Worm (Caenorhabditis elegans) whole organism, L2 larva: ENCODE measurements around the gene rmif-2.
"Not testable (repeated sequence)": the region's sequence is repeated elsewhere in the genome, so short reads cannot be mapped to it uniquely, and the experiment has no call there.

Experiments
- C34F6.9 ChIP-seq: fragments of 150-350 bp; optimal IDR thresholded peaks from 2 replicates; lab custom pipeline; 2014; ENCODE audit warnings: missing biosample characterization, missing genetic modification characterization
- F13H6.1 ChIP-seq: sonication (generic microtip); optimal IDR thresholded peaks from 2 replicates; lab custom pipeline; 2016; ENCODE audit warnings: missing genetic modification characterization, missing compliant biosample characterization
- R02D3.7 ChIP-seq: fragments of 150-350 bp; optimal IDR thresholded peaks from 2 replicates; lab custom pipeline; 2014; ENCODE audit warnings: missing biosample characterization, missing genetic modification characterization
- Y55F3AM.14 ChIP-seq: fragments of 200-800 bp; sonication (Bioruptor generic); optimal IDR thresholded peaks from 2 replicates; lab custom pipeline; 2018; ENCODE audit warnings: mild to moderate bottlenecking, missing genetic modification characterization, missing compliant biosample characterization
- ZK546.5 ChIP-seq: sonication (generic microtip); optimal IDR thresholded peaks from 2 replicates; lab custom pipeline; 2017; ENCODE audit warnings: missing biosample characterization, missing genetic modification characterization
- aly-2 ChIP-seq: fragments of 150-350 bp; optimal IDR thresholded peaks from 2 replicates; lab custom pipeline; 2014; ENCODE audit warnings: missing biosample characterization, missing genetic modification characterization
- ama-1 ChIP-seq: fragments of 150-350 bp; optimal IDR thresholded peaks from 2 replicates; lab custom pipeline; 2018; ENCODE audit warnings: inconsistent platforms
- blmp-1 ChIP-seq: sonication (generic microtip); optimal IDR thresholded peaks from 2 replicates; lab custom pipeline; 2017; ENCODE audit warnings: missing genetic modification characterization, mild to moderate bottlenecking, missing compliant biosample characterization, antibody characterized with exemption, moderate library complexity; ENCODE audit not compliant: insufficient read depth
- ceh-16 ChIP-seq: fragments of 150-350 bp; optimal IDR thresholded peaks from 2 replicates; lab custom pipeline; 2014; ENCODE audit warnings: missing biosample characterization, missing genetic modification characterization
- ceh-82 ChIP-seq: fragments of 150-350 bp; optimal IDR thresholded peaks from 2 replicates; lab custom pipeline; 2014; ENCODE audit warnings: missing biosample characterization, missing genetic modification characterization
- dmd-4 ChIP-seq: sonication (generic microtip); optimal IDR thresholded peaks from 2 replicates; lab custom pipeline; 2017; ENCODE audit warnings: missing biosample characterization, missing genetic modification characterization
- egl-27 ChIP-seq: sonication (generic microtip); optimal IDR thresholded peaks from 3 replicates; lab custom pipeline; 2017; ENCODE audit warnings: missing biosample characterization, missing genetic modification reagents, missing genetic modification characterization
- elt-1 ChIP-seq: fragments of 150-350 bp; optimal IDR thresholded peaks from 2 replicates; lab custom pipeline; 2014; ENCODE audit warnings: missing biosample characterization, missing genetic modification characterization
- elt-3 ChIP-seq: sonication (generic microtip); optimal IDR thresholded peaks from 2 replicates; lab custom pipeline; 2017; ENCODE audit warnings: missing biosample characterization, missing genetic modification characterization
- fos-1 ChIP-seq: fragments of 150-350 bp; optimal IDR thresholded peaks from 2 replicates; lab custom pipeline; 2014; ENCODE audit warnings: missing biosample characterization, missing genetic modification characterization
- gmeb-1 ChIP-seq: fragments of 150-350 bp; optimal IDR thresholded peaks from 2 replicates; lab custom pipeline; 2014; ENCODE audit warnings: missing biosample characterization, missing genetic modification characterization
- lin-11 ChIP-seq: fragments of 150-350 bp; sonication (generic microtip); optimal IDR thresholded peaks from 2 replicates; lab custom pipeline; 2014; ENCODE audit warnings: missing biosample characterization, missing genetic modification characterization, inconsistent platforms, mixed read lengths
- lin-13 ChIP-seq: fragments of 150-350 bp; optimal IDR thresholded peaks from 2 replicates; lab custom pipeline; 2014; ENCODE audit warnings: missing biosample characterization, missing genetic modification reagents, missing genetic modification characterization
- lin-39 ChIP-seq: fragments of 150-350 bp; optimal IDR thresholded peaks from 2 replicates; lab custom pipeline; 2014; ENCODE audit warnings: missing biosample characterization, missing genetic modification reagents, missing genetic modification characterization
- mab-5 ChIP-seq: fragments of 150-350 bp; optimal IDR thresholded peaks from 2 replicates; lab custom pipeline; 2014; ENCODE audit warnings: missing biosample characterization, missing genetic modification characterization
- mbf-1 ChIP-seq: sonication (generic microtip); optimal IDR thresholded peaks from 2 replicates; lab custom pipeline; 2017; ENCODE audit warnings: missing biosample characterization, missing genetic modification characterization
- mdl-1 ChIP-seq, 2 experiments: fragments of 150-350 bp in 1 of 2; sonication (generic microtip) in 1 of 2; optimal IDR thresholded peaks; 2 replicates each; lab custom pipeline; 2017; ENCODE audit warnings: missing biosample characterization in 2 of 2, missing genetic modification characterization in 2 of 2
- nhr-10 ChIP-seq: sonication (generic microtip); optimal IDR thresholded peaks from 2 replicates; lab custom pipeline; 2017; ENCODE audit warnings: missing biosample characterization, missing genetic modification characterization
- nhr-11 ChIP-seq: fragments of 150-350 bp; optimal IDR thresholded peaks from 2 replicates; lab custom pipeline; 2014; ENCODE audit warnings: missing biosample characterization, missing genetic modification characterization
- nhr-12 ChIP-seq: fragments of 150-350 bp; optimal IDR thresholded peaks from 2 replicates; lab custom pipeline; 2014; ENCODE audit warnings: missing biosample characterization, missing genetic modification characterization
- nhr-21 ChIP-seq: fragments of 150-350 bp; optimal IDR thresholded peaks from 2 replicates; lab custom pipeline; 2014; ENCODE audit warnings: missing biosample characterization, missing genetic modification characterization
- nhr-23 ChIP-seq: fragments of 150-350 bp; optimal IDR thresholded peaks from 2 replicates; lab custom pipeline; 2014; ENCODE audit warnings: missing biosample characterization, missing genetic modification reagents, missing genetic modification characterization
- nhr-25 ChIP-seq: fragments of 150-350 bp; sonication (generic microtip); optimal IDR thresholded peaks from 3 replicates; lab custom pipeline; 2014; ENCODE audit warnings: missing biosample characterization, missing genetic modification characterization
- nhr-77 ChIP-seq: fragments of 150-350 bp; optimal IDR thresholded peaks from 2 replicates; lab custom pipeline; 2014; ENCODE audit warnings: missing biosample characterization, missing genetic modification characterization
- sem-4 ChIP-seq: fragments of 150-350 bp; optimal IDR thresholded peaks from 2 replicates; lab custom pipeline; 2014; ENCODE audit warnings: missing biosample characterization, missing genetic modification reagents, missing genetic modification characterization
- sma-3 ChIP-seq: sonication (generic microtip); optimal IDR thresholded peaks from 2 replicates; lab custom pipeline; 2016; ENCODE audit warnings: missing genetic modification reagents, missing genetic modification characterization, missing compliant biosample characterization
- snpc-4 ChIP-seq: fragments of 150-350 bp; optimal IDR thresholded peaks from 2 replicates; lab custom pipeline; 2014; ENCODE audit warnings: missing biosample characterization, missing genetic modification characterization
- unc-39 ChIP-seq: fragments of 150-350 bp; optimal IDR thresholded peaks from 2 replicates; lab custom pipeline; 2014; ENCODE audit warnings: missing biosample characterization, missing genetic modification characterization
- unc-55 ChIP-seq: fragments of 150-350 bp; sonication (generic microtip); optimal IDR thresholded peaks from 3 replicates; lab custom pipeline; 2014; ENCODE audit warnings: missing biosample characterization, missing genetic modification reagents, missing genetic modification characterization
- unc-62 ChIP-seq: fragments of 150-350 bp; optimal IDR thresholded peaks from 2 replicates; lab custom pipeline; 2014; ENCODE audit warnings: missing biosample characterization, missing genetic modification reagents, missing genetic modification characterization
- zag-1 ChIP-seq: fragments of 150-350 bp; optimal IDR thresholded peaks from 2 replicates; lab custom pipeline; 2014; ENCODE audit warnings: missing biosample characterization, missing genetic modification characterization
- ztf-1 ChIP-seq: fragments of 200-800 bp; sonication (Bioruptor generic); conservative IDR thresholded peaks from 2 replicates; pipeline ENCODE4 v1.3.6; 2022; ENCODE audit warnings: missing genetic modification characterization, missing compliant biosample characterization
- ztf-11 ChIP-seq: sonication (generic microtip); optimal IDR thresholded peaks from 2 replicates; lab custom pipeline; 2017; ENCODE audit warnings: missing biosample characterization, missing genetic modification characterization

The rmif-2 gene

DNA sequence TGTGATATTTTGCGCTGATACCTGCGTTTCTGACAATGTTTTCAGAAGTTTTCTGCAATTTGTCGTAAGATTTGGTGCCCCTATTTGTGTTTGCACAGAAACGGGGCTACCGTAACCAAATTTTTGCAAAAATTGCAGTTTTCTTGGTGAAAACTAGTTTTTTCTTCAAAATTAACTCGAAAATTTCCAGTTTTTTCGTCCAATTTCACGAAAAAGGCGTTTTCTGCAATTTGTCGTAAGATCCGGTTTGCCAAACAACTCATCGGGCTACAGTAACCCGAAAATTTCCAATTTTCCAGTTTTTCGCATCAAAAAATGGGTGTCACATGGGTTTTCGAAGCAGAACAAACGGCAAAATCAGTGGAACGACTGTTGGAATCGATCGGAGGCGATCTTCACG is 5.1 kb downstream of the rmif-2 start, which contains the start of gene mdt-20:
Gene mdt-20 (plus strand): TSS at position 301 of the 400 bp plus-strand sequence.
- TF ChIP-seq nhr-77 (tag; lab: Kevin White, UChicago); nhr-11 (tag; lab: Kevin White, UChicago); gmeb-1: not testable (repeated sequence)
- TF ChIP-seq, all 48 proteins: peak for 0; not testable (repeated sequence) for 48

DNA sequence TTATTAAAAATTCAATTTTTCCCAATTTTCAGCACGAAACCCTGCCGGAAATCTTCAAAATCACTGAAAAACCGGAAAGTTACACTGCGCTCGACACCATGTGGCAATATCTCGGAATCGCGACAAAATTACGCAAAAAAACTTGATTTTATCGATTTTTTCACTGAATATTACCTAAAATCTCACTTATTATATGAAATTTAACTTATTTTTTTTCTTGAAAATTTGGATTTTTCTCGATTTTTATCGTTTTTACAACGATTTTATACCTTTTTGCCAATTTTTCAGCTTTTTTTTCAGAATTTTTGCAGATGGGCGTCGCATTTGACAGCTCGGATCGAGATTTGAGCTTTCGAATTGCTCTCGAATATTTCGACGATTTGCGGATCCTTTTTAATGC is 10.4 kb downstream of the rmif-2 start, which contains the start of gene spl-3:
Gene spl-3 (plus strand): TSS at position 301 of the 400 bp plus-strand sequence.
- TF ChIP-seq C34F6.9 = no peak
- no peak for TF ChIP-seq sma-3
- TF ChIP-seq mbf-1 (tag; lab: Kevin White, UChicago) = no peak
- TF ChIP-seq nhr-23 (tag; lab: Kevin White, UChicago) = no peak
- TF ChIP-seq mdl-1 (tag; optimal IDR thresholded peaks at IDR 0.05; lab: Kevin White, UChicago) = no peak
- no peak for TF ChIP-seq aly-2 (tag; lab: Kevin White, UChicago)
- no peak for TF ChIP-seq mab-5 (tag; lab: Kevin White, UChicago)
- no peak for TF ChIP-seq ceh-82 (tag; lab: Kevin White, UChicago)

DNA sequence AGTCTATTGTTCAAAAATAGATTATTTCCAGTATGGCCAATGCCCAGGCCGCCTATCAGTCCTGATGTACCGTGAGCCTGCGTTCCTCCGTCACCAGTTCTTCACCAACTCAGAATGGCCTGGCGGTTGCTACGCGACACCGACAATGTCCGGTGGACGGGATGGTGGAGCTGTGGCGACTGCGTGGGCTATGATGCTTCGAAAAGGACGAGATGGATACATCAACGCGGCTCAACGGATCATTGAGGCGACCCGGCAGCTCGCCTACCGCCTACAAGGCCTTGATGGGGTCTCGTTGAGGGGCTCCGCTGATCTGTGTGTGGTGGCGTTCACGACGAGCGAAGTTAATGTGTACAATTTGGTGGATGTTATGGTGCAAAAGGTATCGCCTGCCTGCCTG is 17.1 kb downstream of the rmif-2 start:
- TF ChIP-seq lin-11 (tag; lab: Kevin White, UChicago) (no peak), mbf-1 (tag; lab: Kevin White, UChicago) (no peak), snpc-4 (tag; lab: Kevin White, UChicago) (no peak), lin-39 (tag; lab: Kevin White, UChicago) (no peak), sem-4 (tag; lab: Kevin White, UChicago) (no peak), Y55F3AM.14 (GFP tag; lab: Kevin White, UChicago) (no peak), blmp-1 (tag; lab: Kevin White, UChicago) (no peak), mdl-1 (tag; optimal IDR thresholded peaks at IDR 0.05; lab: Kevin White, UChicago) (no peak), mab-5 (tag; lab: Kevin White, UChicago) (no peak), zag-1 (tag; lab: Kevin White, UChicago) (no peak), dmd-4 (tag; lab: Kevin White, UChicago) (no peak), ceh-16 (tag; lab: Kevin White, UChicago) (no peak), fos-1 (tag; lab: Kevin White, UChicago) (no peak)

DNA sequence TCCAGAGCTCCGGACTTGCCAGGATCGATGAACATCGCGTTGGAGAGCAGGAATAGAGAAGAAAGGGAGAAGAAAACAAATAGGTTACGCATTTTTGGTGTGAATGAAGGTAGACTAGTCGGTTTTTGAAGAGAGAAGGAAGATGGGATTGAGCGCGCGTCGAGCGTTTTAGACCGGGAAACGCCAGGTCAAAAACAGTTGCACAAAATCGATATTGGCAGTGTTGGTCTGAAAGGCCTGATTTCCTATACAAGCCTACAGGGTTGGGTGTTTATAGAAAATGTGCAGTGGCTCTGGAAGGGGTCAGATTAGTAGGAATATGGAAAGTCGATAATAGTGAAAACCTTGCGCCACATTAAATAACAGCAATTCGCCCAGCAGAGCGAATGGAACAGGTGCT is 22.5 kb downstream of the rmif-2 start, which contains the start of gene dsl-2:
Gene dsl-2 (minus strand): TSS at position 101 of the 400 bp plus-strand sequence.
- TF ChIP-seq elt-1 (tag; lab: Kevin White, UChicago) (no peak), lin-11 (tag; lab: Kevin White, UChicago) (no peak), blmp-1 (tag; lab: Kevin White, UChicago) (no peak), nhr-25 (tag; lab: Kevin White, UChicago) (no peak), nhr-21 (no peak), ceh-82 (tag; lab: Kevin White, UChicago) (no peak), unc-55 (no peak), lin-13 (GFP tag; lab: Kevin White, UChicago) (no peak), ztf-1 (GFP tag; lab: Robert Waterston, UW) (no peak), C34F6.9 (no peak), elt-3 (tag; lab: Kevin White, UChicago) (no peak), gmeb-1 (no peak), nhr-11 (tag; lab: Kevin White, UChicago) (no peak), egl-27 (tag; lab: Kevin White, UChicago) (no peak), dmd-4 (tag; lab: Kevin White, UChicago) (no peak)

DNA sequence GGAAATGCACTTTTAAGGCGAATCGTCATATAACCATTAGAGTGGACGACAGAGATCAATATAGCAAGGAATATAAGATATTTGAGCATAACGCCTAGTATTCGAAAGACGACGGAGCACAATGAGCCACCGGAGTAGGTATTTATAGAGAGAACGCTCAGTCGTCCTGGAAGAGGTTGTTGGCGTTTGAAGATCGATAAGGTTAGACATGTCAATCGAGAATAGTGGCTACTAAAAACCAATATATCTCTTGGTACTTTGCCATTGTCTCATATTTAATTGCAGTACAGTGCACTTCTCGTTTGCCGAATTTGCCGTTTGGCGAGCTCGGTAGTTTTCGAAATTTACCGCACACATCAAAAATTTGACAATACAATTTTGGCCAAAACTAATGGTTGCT is 25.6 kb downstream of the rmif-2 start, which contains the start of gene dsl-1:
Gene dsl-1 (minus strand): TSS at position 101 of the 400 bp plus-strand sequence.
- TF ChIP-seq unc-39 (tag; lab: Kevin White, UChicago) (no peak), snpc-4 (tag; lab: Kevin White, UChicago) (no peak), ztf-1 (GFP tag; lab: Robert Waterston, UW) (no peak), nhr-10 (tag; lab: Kevin White, UChicago) (no peak), mbf-1 (tag; lab: Kevin White, UChicago) (no peak), elt-3 (tag; lab: Kevin White, UChicago) (no peak), nhr-77 (tag; lab: Kevin White, UChicago) (no peak), ztf-11 (tag; lab: Kevin White, UChicago) (no peak), unc-62 (GFP tag; lab: Kevin White, UChicago) (no peak), ama-1 (no peak), ZK546.5 (tag; lab: Kevin White, UChicago) (no peak), F13H6.1 (tag; lab: Kevin White, UChicago) (no peak), R02D3.7 (tag; lab: Kevin White, UChicago) (no peak), nhr-25 (tag; lab: Kevin White, UChicago) (no peak), nhr-12 (no peak), Y55F3AM.14 (GFP tag; lab: Kevin White, UChicago) (no peak), nhr-23 (tag; lab: Kevin White, UChicago) (no peak), lin-39 (tag; lab: Kevin White, UChicago) (no peak)
